Fruit fly (Drosophila melanogaster): Measurements from ENCODE around the gene CG6067.

Gene CG6067

DNA sequence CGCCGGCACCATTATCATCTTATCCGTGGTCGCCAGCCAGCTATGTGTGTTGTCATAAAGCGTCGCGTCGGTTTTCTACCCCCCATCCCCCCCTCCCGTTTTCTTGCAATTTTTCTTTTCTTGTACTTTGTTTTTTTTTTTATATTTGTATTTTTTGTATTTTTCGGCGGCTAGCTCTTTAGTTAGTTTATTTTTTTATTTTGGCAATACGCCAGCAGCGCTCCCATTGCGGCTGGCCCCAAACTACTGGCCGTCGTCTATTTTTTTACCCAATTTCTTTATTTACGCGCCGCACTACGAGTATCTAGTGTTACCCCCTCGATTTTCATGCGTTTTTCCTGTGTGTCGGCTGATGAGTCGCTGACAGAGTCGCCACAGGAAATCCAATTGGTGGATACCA, 26.0 kb downstream of the CG6067 start:
- TF ChIP-seq fru (GFP tag; optimal IDR thresholded peaks at IDR 0.05) (no peak), h (GFP tag; optimal IDR thresholded peaks at IDR 0.05) (no peak), Hr78 (GFP tag; optimal IDR thresholded peaks at IDR 0.05) (no peak), usp (GFP tag; optimal IDR thresholded peaks at IDR 0.05) (no peak), GATAd (GFP tag; optimal IDR thresholded peaks at IDR 0.05) (no peak), HLH106 (tag; optimal IDR thresholded peaks at IDR 0.05) (no peak), Sp1 (GFP tag; optimal IDR thresholded peaks at IDR 0.05) (no peak), CrebA (GFP tag; optimal IDR thresholded peaks at IDR 0.05; ENCODE audit: borderline replicate concordance) (no peak), rgr (GFP tag; optimal IDR thresholded peaks at IDR 0.05) (no peak), lola (GFP tag; optimal IDR thresholded peaks at IDR 0.05) (no peak), br (GFP tag; optimal IDR thresholded peaks at IDR 0.05) (no peak), ey (GFP tag; optimal IDR thresholded peaks at IDR 0.05) (no peak)

DNA sequence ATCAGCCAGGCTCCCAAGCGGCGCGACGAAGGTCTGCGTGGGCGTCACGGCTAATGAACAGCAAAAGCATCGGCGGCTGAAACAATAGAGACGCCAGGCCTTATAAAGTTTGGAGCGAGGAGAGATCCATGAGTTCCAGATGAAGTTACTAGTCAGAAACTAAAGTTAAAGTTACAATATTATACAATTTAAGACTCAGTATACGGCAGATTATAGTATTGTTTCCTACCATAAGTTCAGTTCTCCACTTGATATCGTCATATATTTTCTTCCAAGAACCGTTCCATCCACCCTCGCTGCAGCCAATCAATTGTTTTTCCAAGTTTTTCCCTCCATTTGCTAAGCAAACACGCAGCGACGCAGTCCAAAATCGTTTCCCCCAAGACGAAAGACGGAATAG, 28.0 kb downstream of the CG6067 start:
- no peak for TF ChIP-seq jim (GFP tag; optimal IDR thresholded peaks at IDR 0.05)

DNA sequence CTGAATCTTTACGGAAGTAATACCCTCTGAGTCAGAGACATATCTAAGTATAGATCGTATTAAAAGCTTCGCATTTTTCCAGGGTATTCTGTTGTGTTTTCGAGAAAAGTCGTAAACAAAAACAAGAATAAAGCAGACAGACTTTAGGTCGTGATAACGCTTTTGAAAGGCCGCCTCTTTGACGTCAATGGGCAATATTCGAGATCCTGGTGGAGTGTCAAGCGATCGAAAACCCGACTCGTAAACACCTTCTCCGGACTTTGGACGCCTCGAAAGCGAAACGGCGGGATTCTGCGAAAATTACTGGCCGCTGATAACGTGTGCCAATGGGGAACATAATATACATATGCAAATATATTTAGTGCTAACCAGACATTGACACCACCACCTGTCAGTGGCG, 31.9 kb downstream of the CG6067 start:
- TF ChIP-seq h (GFP tag; optimal IDR thresholded peaks at IDR 0.05) = no peak
- TF ChIP-seq sv (GFP tag; optimal IDR thresholded peaks at IDR 0.05) = no peak
- no peak for TF ChIP-seq br (GFP tag; optimal IDR thresholded peaks at IDR 0.05)
- no peak for TF ChIP-seq CG9705 (GFP tag; optimal IDR thresholded peaks at IDR 0.05)
- TF ChIP-seq jim (GFP tag; optimal IDR thresholded peaks at IDR 0.05) = no peak
- TF ChIP-seq rgr (GFP tag; optimal IDR thresholded peaks at IDR 0.05) = no peak
- TF ChIP-seq OdsH (GFP tag; optimal IDR thresholded peaks at IDR 0.05) = no peak
- no peak for TF ChIP-seq Vsx2 (GFP tag; optimal IDR thresholded peaks at IDR 0.05; ENCODE audit: partially characterized antibody)
- TF ChIP-seq CG32264 (GFP tag; optimal IDR thresholded peaks at IDR 0.05) = no peak
- TF ChIP-seq GATAd (GFP tag; optimal IDR thresholded peaks at IDR 0.05) = no peak
- no peak for TF ChIP-seq tai (GFP tag; optimal IDR thresholded peaks at IDR 0.05)
- no peak for TF ChIP-seq woc (GFP tag; optimal IDR thresholded peaks at IDR 0.05)
- no peak for TF ChIP-seq Abd-B (GFP tag; optimal IDR thresholded peaks at IDR 0.05)

DNA sequence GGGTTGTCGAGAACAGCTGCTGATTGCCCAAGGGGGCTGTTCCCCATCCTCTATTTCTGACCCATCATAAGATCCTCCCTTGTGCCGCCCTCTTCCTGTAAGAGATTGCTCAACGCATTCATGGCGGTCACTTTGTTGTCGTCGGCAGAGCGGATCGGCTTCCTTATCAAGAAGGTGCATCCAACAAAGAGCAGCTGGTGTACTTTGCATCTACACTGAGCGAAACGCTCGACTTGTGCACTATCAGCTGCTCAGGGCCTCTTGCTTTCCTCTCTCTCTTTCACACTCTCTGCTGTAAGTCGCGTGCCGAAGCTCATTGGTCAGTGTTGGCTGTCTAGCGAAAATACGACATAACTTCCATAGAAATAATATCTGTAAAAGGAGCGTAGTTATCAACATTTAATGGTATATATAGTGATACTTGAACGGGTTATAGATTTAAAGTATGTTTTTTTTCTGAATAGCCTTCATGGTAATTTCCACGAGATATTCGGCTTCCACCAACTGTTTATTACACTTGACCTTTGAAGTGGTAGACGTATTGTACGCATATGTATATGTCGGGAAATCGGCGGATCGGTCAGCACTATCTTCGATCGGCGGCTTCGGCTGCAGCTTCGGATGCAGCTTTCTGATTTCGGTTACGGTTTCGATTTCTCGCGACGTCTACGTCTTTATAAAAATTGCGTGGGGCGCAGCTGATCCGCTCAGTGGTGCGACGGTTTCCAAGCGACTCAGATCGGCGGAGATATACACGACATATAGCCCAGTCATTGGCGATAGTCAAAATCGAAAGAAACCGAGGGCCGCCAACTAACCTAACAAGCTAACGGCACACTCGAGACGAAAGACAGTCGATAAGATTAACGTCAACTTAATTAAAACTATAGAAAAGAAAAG, 32.9 kb downstream of the CG6067 start, which contains the start of gene CG5966:
TSS of gene CG5966 (plus strand) at position 704 of the 900 bp plus-strand sequence.
- TF ChIP-seq usp (GFP tag; optimal IDR thresholded peaks at IDR 0.05) (no peak), Hnf4 (GFP tag; optimal IDR thresholded peaks at IDR 0.05) (peak; percentile 57), woc (GFP tag; optimal IDR thresholded peaks at IDR 0.05) (peak; percentile 20), N (GFP tag; optimal IDR thresholded peaks at IDR 0.05) (no peak), Myc (optimal IDR thresholded peaks at IDR 0.05) (peak; percentile 70), h (GFP tag; optimal IDR thresholded peaks at IDR 0.05) (peak; percentile 35)

DNA sequence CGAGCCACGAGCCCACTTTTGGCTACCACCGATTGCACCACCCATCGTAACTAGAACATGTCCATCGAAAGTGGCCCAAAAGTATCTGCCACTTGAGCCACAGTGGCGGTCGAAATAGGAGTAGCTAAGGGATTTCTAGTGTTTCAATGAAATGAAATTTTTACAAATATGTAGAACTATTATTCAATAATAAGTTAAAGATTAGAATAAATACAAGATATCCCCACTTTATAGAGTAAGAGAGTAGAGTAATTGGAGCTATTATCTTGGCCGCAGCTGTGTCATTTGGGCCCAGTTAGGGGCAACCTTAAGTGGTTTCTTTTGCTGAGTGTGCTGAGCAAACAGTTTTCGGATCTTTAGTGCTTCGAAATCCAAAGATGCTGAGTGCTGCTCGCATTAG, 33.9 kb downstream of the CG6067 start:
- TF ChIP-seq brk (GFP tag; optimal IDR thresholded peaks at IDR 0.05) (no peak), Jra (GFP tag; optimal IDR thresholded peaks at IDR 0.05) (no peak), sv (GFP tag; optimal IDR thresholded peaks at IDR 0.05) (no peak), CG32264 (GFP tag; optimal IDR thresholded peaks at IDR 0.05) (no peak)

DNA sequence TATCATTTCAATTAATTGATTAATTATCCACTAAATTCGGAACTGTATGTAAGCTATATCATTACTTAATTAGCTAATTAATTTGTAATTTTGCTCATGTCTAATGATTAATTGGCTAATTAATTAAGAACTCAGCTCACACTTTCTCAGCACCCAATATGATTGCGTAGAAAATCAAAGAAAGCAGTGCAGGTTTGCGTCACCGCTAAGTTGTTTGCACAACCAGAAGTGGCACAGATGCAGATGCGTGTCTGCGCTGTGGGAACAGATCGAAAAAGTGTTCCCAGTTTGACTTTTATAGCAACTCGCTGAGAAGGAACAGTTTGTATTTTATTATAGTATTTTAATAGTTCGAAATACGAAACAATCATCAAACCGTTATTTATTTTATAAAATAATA, 36.7 kb downstream of the CG6067 start:
- TF ChIP-seq Hr78 (GFP tag; optimal IDR thresholded peaks at IDR 0.05) (no peak), tai (GFP tag; optimal IDR thresholded peaks at IDR 0.05) (no peak), rgr (GFP tag; optimal IDR thresholded peaks at IDR 0.05) (no peak), Vsx2 (GFP tag; optimal IDR thresholded peaks at IDR 0.05; ENCODE audit: partially characterized antibody) (peak; percentile 97), sv (GFP tag; optimal IDR thresholded peaks at IDR 0.05) (no peak), Sp1 (GFP tag; optimal IDR thresholded peaks at IDR 0.05) (no peak), Myc (optimal IDR thresholded peaks at IDR 0.05) (peak; percentile 85)

DNA sequence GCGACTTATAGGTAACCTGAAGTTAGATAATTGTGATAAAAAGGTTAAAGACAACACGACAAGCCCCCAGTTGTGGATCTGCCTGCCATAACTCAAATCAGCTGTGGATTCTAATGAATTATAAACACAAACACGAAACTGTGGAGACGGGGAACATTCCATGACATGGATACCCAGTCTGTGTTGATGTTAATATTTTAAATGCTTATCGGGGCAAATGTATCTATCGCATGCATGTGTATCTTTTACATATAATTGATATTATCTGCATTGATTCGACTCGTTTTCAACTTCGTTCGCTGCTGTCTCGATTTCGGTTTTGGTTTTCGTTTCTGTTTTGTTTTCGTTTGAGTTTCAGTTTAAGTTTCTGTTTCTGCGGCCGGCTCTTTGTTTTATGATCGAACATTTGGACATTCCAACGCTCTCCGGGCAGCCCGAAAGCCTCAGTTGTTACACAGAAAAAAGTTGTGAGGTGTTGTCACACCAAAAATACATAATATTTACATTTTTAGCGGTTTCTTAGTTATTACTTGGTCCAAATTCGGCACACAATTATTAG, 37.4 kb downstream of the CG6067 start:
- TF ChIP-seq OdsH (GFP tag; optimal IDR thresholded peaks at IDR 0.05) (no peak), Dif (GFP tag; optimal IDR thresholded peaks at IDR 0.05; ENCODE audit: partially characterized antibody) (no peak)
